Worm (Caenorhabditis elegans): ENCODE measurements around the gene aqp-4.

The aqp-4 gene

ce11 chrV:9786721-9787131 lies 49.4 kb downstream of the aqp-4 start, which contains the start of gene F46B6.6 (continued):
- TF ChIP-seq F10E7.11 (tag; optimal IDR thresholded peaks at IDR 0.05) (peak; percentile 13), zim-3 (tag; optimal IDR thresholded peaks at IDR 0.05) (peak; percentile 52), egl-44 (GFP tag; IDR thresholded peaks at IDR 0.05) (no peak), F22D6.2 (tag; optimal IDR thresholded peaks at IDR 0.05) (no peak), egrh-3 (GFP tag; IDR thresholded peaks at IDR 0.05) (no peak), athp-1 (tag; optimal IDR thresholded peaks at IDR 0.05) (peak; percentile 62), unc-130 (GFP tag; optimal IDR thresholded peaks at IDR 0.05) (no peak), chd-7 (tag; optimal IDR thresholded peaks at IDR 0.05) (peak; percentile 80), F33H1.4 (GFP tag; IDR thresholded peaks at IDR 0.05) (no peak), him-1 (tag; optimal IDR thresholded peaks at IDR 0.05) (no peak), lsl-1 (GFP tag; optimal IDR thresholded peaks at IDR 0.05) (peak; percentile 12), B0261.1 (tag; optimal IDR thresholded peaks at IDR 0.05) (no peak), lsy-27 (tag; optimal IDR thresholded peaks at IDR 0.05; ENCODE audit: borderline replicate concordance, insufficient read depth) (no peak), dpff-1 (tag; optimal IDR thresholded peaks at IDR 0.05) (no peak), lir-1 (GFP tag; conservative IDR thresholded peaks at IDR 0.05) (no peak; the same call in 1 of the 2 replicates), B0035.1 (tag; optimal IDR thresholded peaks at IDR 0.05) (peak; percentile 3), efl-1 (GFP tag; optimal IDR thresholded peaks at IDR 0.05) (no peak), mxl-1 (tag; optimal IDR thresholded peaks at IDR 0.05) (no peak), hrde-1 (tag; optimal IDR thresholded peaks at IDR 0.05; ENCODE audit: borderline replicate concordance) (no peak), B0336.3 (GFP tag; IDR thresholded peaks at IDR 0.05) (peak; percentile 47; the same call in 1 of the 2 replicates), hmg-20 (GFP tag; IDR thresholded peaks at IDR 0.05) (no peak), die-1 (tag; optimal IDR thresholded peaks at IDR 0.05) (peak; percentile 15), ama-1 (optimal IDR thresholded peaks at IDR 0.05) (peak; percentile 72), ama-1 (GFP tag; optimal IDR thresholded peaks at IDR 0.05) (peak; percentile 14 to 36), zfh-2 (GFP tag; conservative IDR thresholded peaks at IDR 0.05) (no peak), attf-5 (GFP tag; optimal IDR thresholded peaks at IDR 0.05) (peak; percentile 41), ztf-22 (GFP tag; optimal IDR thresholded peaks at IDR 0.05) (no peak), nhr-27 (tag; optimal IDR thresholded peaks at IDR 0.05) (peak; percentile 22), snpc-1.3 (tag; optimal IDR thresholded peaks at IDR 0.05; ENCODE audit: insufficient read depth) (no peak), aptf-2 (GFP tag; conservative IDR thresholded peaks at IDR 0.05) (no peak), Y56A3A.18 (GFP tag; IDR thresholded peaks at IDR 0.05) (0 out of 2 replicates have a peak, but pooled peaks have one; percentile 41), D2030.7 (GFP tag; IDR thresholded peaks at IDR 0.05) (no peak), attf-6 (GFP tag; IDR thresholded peaks at IDR 0.05) (no peak), akir-1 (GFP tag; optimal IDR thresholded peaks at IDR 0.05) (no peak), tbp1 (GFP tag; optimal IDR thresholded peaks at IDR 0.05) (peak; percentile 14), snpc-4 (GFP tag; optimal IDR thresholded peaks at IDR 0.05) (peak; percentile 33), snpc-4 (tag; optimal IDR thresholded peaks at IDR 0.05) (no peak), lag-1 (GFP tag; IDR thresholded peaks at IDR 0.05) (no peak), somi-1 (GFP tag; optimal IDR thresholded peaks at IDR 0.05) (no peak), ceh-100 (GFP tag; IDR thresholded peaks at IDR 0.05) (no peak), F55B11.4 (tag; optimal IDR thresholded peaks at IDR 0.05; ENCODE audit: borderline replicate concordance, insufficient read depth) (no peak), sdz-38 (tag; optimal IDR thresholded peaks at IDR 0.05) (no peak), F52B5.7 (tag; optimal IDR thresholded peaks at IDR 0.05) (peak; percentile 53), ztf-3 (GFP tag; optimal IDR thresholded peaks at IDR 0.05) (peak; percentile 8), hsf-1 (GFP tag; IDR thresholded peaks at IDR 0.05) (peak; percentile 68), hmg-1.2 (GFP tag; IDR thresholded peaks at IDR 0.05) (peak; percentile 27; the same call in 1 of the 2 replicates), lin-35 (GFP tag; optimal IDR thresholded peaks at IDR 0.05) (peak in 1 of 3 experiments; percentile 24), bed-1 (GFP tag; IDR thresholded peaks at IDR 0.05) (no peak), madf-10 (tag; optimal IDR thresholded peaks at IDR 0.05) (no peak)

Data from whole organism, young adult.